Worm (Caenorhabditis elegans): ENCODE data around the gene srbc-45.

- TF ChIP-seq ref-1 (GFP tag; conservative IDR thresholded peaks at IDR 0.05) (no peak), cog-1 (tag; optimal IDR thresholded peaks at IDR 0.05) (no peak), tab-1 (GFP tag; IDR thresholded peaks at IDR 0.05) (no peak), med-1 (GFP tag; optimal IDR thresholded peaks at IDR 0.05; ENCODE audit: insufficient read depth) (no peak)
Observed at ce11 chrV:12797992-12798391, 5.4 kb upstream of the srbc-45 start, which contains the start of gene ugt-6.

Data from whole organism, midembryonic.